Worm (Caenorhabditis elegans): ENCODE measurements around the gene marg-1.

DNA sequence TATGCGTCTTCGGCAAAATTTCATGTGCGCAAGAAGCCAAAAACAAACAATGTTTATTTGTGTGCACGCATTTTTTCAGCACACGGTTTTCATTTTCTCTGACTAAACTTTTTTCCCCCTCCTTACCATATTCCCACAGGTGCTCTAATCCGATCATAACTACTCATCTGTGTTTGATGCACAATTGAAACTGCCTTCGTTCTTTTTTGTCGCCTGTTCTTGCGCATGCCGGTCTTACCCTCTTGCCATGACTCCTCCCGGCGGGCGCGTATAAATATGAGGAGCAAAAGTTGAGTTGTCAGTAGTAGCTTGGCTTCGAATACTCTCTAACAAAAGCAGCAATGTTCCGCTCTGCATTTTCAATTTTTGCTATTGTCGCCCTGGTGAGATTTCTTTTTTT, 16.9 kb upstream of the marg-1 start, which contains the start of gene abu-10:
- TF ChIP-seq sea-1 (GFP tag; conservative IDR thresholded peaks at IDR 0.05) (no peak), tra-4 (tag; optimal IDR thresholded peaks at IDR 0.05) (no peak), flt-1 (GFP tag; IDR thresholded peaks at IDR 0.05) (no peak), ama-1 (optimal IDR thresholded peaks at IDR 0.05) (no peak), aly-1 (tag; optimal IDR thresholded peaks at IDR 0.05) (no peak), hmbx-1 (tag; optimal IDR thresholded peaks at IDR 0.05) (no peak), tbx-37 (GFP tag; conservative IDR thresholded peaks at IDR 0.05) (no peak), ets-7 (tag; optimal IDR thresholded peaks at IDR 0.05) (no peak), B0310.2 (tag; optimal IDR thresholded peaks at IDR 0.05) (no peak)

All from whole organism, early embryonic.